Worm (Caenorhabditis elegans): ENCODE measurements around the gene best-3.

DNA sequence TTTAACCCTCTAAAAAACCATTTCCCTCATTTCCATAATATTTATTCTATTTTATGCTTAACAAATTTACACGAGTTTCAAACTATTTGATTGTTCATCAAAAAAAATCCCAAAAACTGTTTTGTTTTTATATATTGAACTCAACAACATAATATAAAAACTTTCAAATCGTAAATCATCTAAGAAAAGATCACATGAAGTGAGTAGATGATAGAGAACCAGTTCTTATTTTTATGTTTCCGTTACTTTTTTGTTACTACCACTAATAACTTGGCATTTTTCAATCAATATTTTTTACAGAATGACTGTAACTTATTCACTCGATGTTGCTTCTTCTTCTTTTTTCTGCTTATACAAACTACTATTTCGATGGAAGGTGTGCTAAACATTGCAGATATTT is at the start of gene best-3:
- TF ChIP-seq egl-43 (GFP tag; IDR thresholded peaks at IDR 0.05): no peak
- no peak for TF ChIP-seq lin-39 (tag; optimal IDR thresholded peaks at IDR 0.05)
- no peak for TF ChIP-seq pqm-1 (tag; optimal IDR thresholded peaks at IDR 0.05)
- TF ChIP-seq aha-1 (tag): no peak
